Fruit fly (Drosophila melanogaster) whole organism, embryonic: Measurements from ENCODE around the gene CG32801.

Experiments used
- ATbp ChIP-seq: fragments of 200-800 bp; sonication (Bioruptor generic); optimal IDR thresholded peaks from 2 replicates; lab custom pipeline; 2017; ENCODE audit warnings: missing biosample characterization, mild to moderate bottlenecking, missing genetic modification characterization, missing genetic modification reagents
- CG10462 ChIP-seq: fragments of 200-800 bp; sonication (Bioruptor generic); optimal IDR thresholded peaks from 2 replicates; lab custom pipeline; 2016; ENCODE audit warnings: missing biosample characterization, missing genetic modification characterization
- CG11560 ChIP-seq: fragments of 200-800 bp; sonication (Bioruptor generic); IDR thresholded peaks from 3 replicates; pipeline ENCODE4 v1.3.6; 2022; ENCODE audit warnings: missing biosample characterization, missing genetic modification characterization
- CG12155 ChIP-seq: fragments of 200-800 bp; sonication (Bioruptor generic); optimal IDR thresholded peaks from 3 replicates; lab custom pipeline; 2016; ENCODE audit warnings: missing biosample characterization, missing genetic modification characterization
- CG14050 ChIP-seq: fragments of 200-800 bp; sonication (Bioruptor generic); IDR thresholded peaks from 3 replicates; pipeline ENCODE4 v1.3.6; 2022; ENCODE audit warnings: missing biosample characterization, missing genetic modification characterization
- CG1529 ChIP-seq: fragments of 200-800 bp; sonication (Bioruptor generic); optimal IDR thresholded peaks from 3 replicates; lab custom pipeline; 2018; ENCODE audit warnings: missing biosample characterization, missing genetic modification characterization
- CG1792 ChIP-seq: fragments of 200-800 bp; sonication (Bioruptor generic); optimal IDR thresholded peaks from 2 replicates; lab custom pipeline; 2016; ENCODE audit warnings: missing biosample characterization, missing genetic modification characterization
- CG1832 ChIP-seq: fragments of 200-800 bp; sonication (Bioruptor generic); optimal IDR thresholded peaks from 2 replicates; lab custom pipeline; 2017; ENCODE audit warnings: missing biosample characterization, mild to moderate bottlenecking, missing genetic modification characterization, inconsistent platforms
- CG2116 ChIP-seq: fragments of 200-800 bp; sonication (Bioruptor generic); optimal IDR thresholded peaks from 3 replicates; lab custom pipeline; 2018; ENCODE audit warnings: missing biosample characterization, mild to moderate bottlenecking, missing genetic modification characterization
- CG2875 ChIP-seq: fragments of 200-800 bp; sonication (Bioruptor generic); optimal IDR thresholded peaks from 2 replicates; lab custom pipeline; 2017; ENCODE audit warnings: missing biosample characterization, mild to moderate bottlenecking, missing genetic modification characterization, missing genetic modification reagents
- CG2889 ChIP-seq: fragments of 200-800 bp; sonication (Bioruptor generic); IDR thresholded peaks from 3 replicates; pipeline ENCODE4 v1.3.6; 2022; ENCODE audit warnings: missing biosample characterization, missing genetic modification characterization
- CG31441 ChIP-seq: fragments of 200-800 bp; sonication (Bioruptor generic); IDR thresholded peaks from 2 replicates; pipeline ENCODE4 v1.3.6; 2022; ENCODE audit warnings: missing biosample characterization, missing genetic modification characterization
- CG3995 ChIP-seq: fragments of 200-800 bp; sonication (Bioruptor generic); optimal IDR thresholded peaks from 3 replicates; lab custom pipeline; 2016; ENCODE audit warnings: missing biosample characterization, missing genetic modification characterization
- CG4730 ChIP-seq: fragments of 200-800 bp; sonication (Bioruptor generic); IDR thresholded peaks from 2 replicates; pipeline ENCODE4 v1.3.6; 2022; ENCODE audit warnings: missing biosample characterization, missing genetic modification characterization
- CG6813 ChIP-seq: fragments of 200-800 bp; sonication (Bioruptor generic); optimal IDR thresholded peaks from 2 replicates; lab custom pipeline; 2017; ENCODE audit warnings: missing biosample characterization, missing genetic modification characterization, mild to moderate bottlenecking, moderate library complexity, missing genetic modification reagents
- CG7987 ChIP-seq: fragments of 200-800 bp; sonication (Bioruptor generic); optimal IDR thresholded peaks from 2 replicates; lab custom pipeline; 2018; ENCODE audit warnings: missing biosample characterization, mild to moderate bottlenecking, missing genetic modification characterization, moderate library complexity
- CG8478 ChIP-seq: fragments of >200 bp; optimal IDR thresholded peaks from 2 replicates; lab custom pipeline; 2018
- CHES-1-like ChIP-seq: fragments of 200-800 bp; sonication (Bioruptor generic); optimal IDR thresholded peaks from 2 replicates; lab custom pipeline; 2016; ENCODE audit warnings: missing biosample characterization, missing genetic modification characterization
- D19B ChIP-seq: fragments of 200-800 bp; sonication (Bioruptor generic); optimal IDR thresholded peaks from 2 replicates; lab custom pipeline; 2017; ENCODE audit warnings: missing biosample characterization, mild to moderate bottlenecking, missing genetic modification characterization
- Dbx ChIP-seq: fragments of 200-800 bp; sonication (Bioruptor generic); IDR thresholded peaks from 3 replicates; pipeline ENCODE4 v1.3.6; 2022; ENCODE audit warnings: missing biosample characterization, missing genetic modification characterization
- E2f2 ChIP-seq: fragments of 200-800 bp; sonication (Bioruptor generic); IDR thresholded peaks from 2 replicates; pipeline ENCODE4 v1.3.6; 2022; ENCODE audit warnings: missing biosample characterization, missing genetic modification characterization
- Fer3 ChIP-seq: fragments of 200-800 bp; sonication (Bioruptor generic); optimal IDR thresholded peaks from 2 replicates; lab custom pipeline; 2018; ENCODE audit warnings: missing biosample characterization, mild to moderate bottlenecking, missing genetic modification characterization, moderate library complexity
- H2.0 ChIP-seq: fragments of 200-800 bp; sonication (Bioruptor generic); IDR thresholded peaks from 2 replicates; pipeline ENCODE4 v1.3.6; 2022; ENCODE audit warnings: missing biosample characterization, missing genetic modification characterization
- HLH54F ChIP-seq: fragments of 200-800 bp; sonication (Bioruptor generic); optimal IDR thresholded peaks from 3 replicates; lab custom pipeline; 2016; ENCODE audit warnings: missing biosample characterization, missing genetic modification characterization
- HLHmδ ChIP-seq: fragments of 200-800 bp; sonication (Bioruptor generic); optimal IDR thresholded peaks from 2 replicates; lab custom pipeline; 2018; ENCODE audit warnings: missing biosample characterization, mild to moderate bottlenecking, missing genetic modification characterization, moderate library complexity
- HmgZ ChIP-seq: fragments of 200-800 bp; sonication (Bioruptor generic); optimal IDR thresholded peaks from 2 replicates; lab custom pipeline; 2018; ENCODE audit warnings: missing biosample characterization, mild to moderate bottlenecking, missing genetic modification characterization
- Neu2 ChIP-seq: fragments of 200-800 bp; sonication (Bioruptor generic); optimal IDR thresholded peaks from 3 replicates; lab custom pipeline; 2016; ENCODE audit warnings: missing biosample characterization, missing genetic modification characterization, borderline replicate concordance
- Optix ChIP-seq: fragments of 200-800 bp; sonication (Bioruptor generic); IDR thresholded peaks from 3 replicates; pipeline ENCODE4 v1.3.6; 2022; ENCODE audit warnings: missing biosample characterization, missing genetic modification characterization
- PHDP ChIP-seq: fragments of 200-800 bp; sonication (Bioruptor generic); optimal IDR thresholded peaks from 3 replicates; lab custom pipeline; 2018; ENCODE audit warnings: missing biosample characterization, mild to moderate bottlenecking, missing genetic modification characterization, moderate library complexity
- Sin3A ChIP-seq: fragments of >200 bp; optimal IDR thresholded peaks from 2 replicates; lab custom pipeline; 2018
- Sry-β ChIP-seq: fragments of 200-800 bp; sonication (Bioruptor generic); optimal IDR thresholded peaks from 2 replicates; lab custom pipeline; 2018; ENCODE audit warnings: missing biosample characterization, mild to moderate bottlenecking, missing genetic modification characterization, moderate library complexity
- aop ChIP-seq: fragments of 200-800 bp; sonication (Bioruptor generic); IDR thresholded peaks from 2 replicates; pipeline ENCODE4 v1.3.6; 2022; ENCODE audit warnings: missing biosample characterization, missing genetic modification characterization
- ash1 ChIP-seq: fragments of 200-800 bp; sonication (Bioruptor generic); optimal IDR thresholded peaks from 2 replicates; lab custom pipeline; 2018; ENCODE audit warnings: missing biosample characterization, mild to moderate bottlenecking, missing genetic modification characterization
- cas ChIP-seq: fragments of 200-800 bp; sonication (Bioruptor generic); IDR thresholded peaks from 2 replicates; pipeline ENCODE4 v1.3.6; 2022; ENCODE audit warnings: missing biosample characterization, missing genetic modification characterization
- cato ChIP-seq: fragments of 200-800 bp; sonication (Bioruptor generic); optimal IDR thresholded peaks from 2 replicates; lab custom pipeline; 2016; ENCODE audit warnings: missing biosample characterization, missing genetic modification characterization, borderline replicate concordance
- danr ChIP-seq: fragments of 200-800 bp; sonication (Bioruptor generic); IDR thresholded peaks from 2 replicates; pipeline ENCODE4 v1.3.6; 2022; ENCODE audit warnings: missing biosample characterization, missing genetic modification characterization
- dati ChIP-seq: fragments of 200-800 bp; sonication (Bioruptor generic); IDR thresholded peaks from 2 replicates; pipeline ENCODE4 v1.3.6; 2022; ENCODE audit warnings: missing biosample characterization, missing genetic modification characterization
- dysf ChIP-seq: fragments of 200-800 bp; sonication (Bioruptor generic); IDR thresholded peaks from 3 replicates; pipeline ENCODE4 v1.3.6; 2022; ENCODE audit warnings: missing biosample characterization, missing genetic modification characterization
- fd3F ChIP-seq: fragments of 200-800 bp; sonication (Bioruptor generic); optimal IDR thresholded peaks from 2 replicates; lab custom pipeline; 2018; ENCODE audit warnings: missing biosample characterization, mild to moderate bottlenecking, missing genetic modification characterization, moderate library complexity
- lab ChIP-seq: fragments of 200-800 bp; sonication (Bioruptor generic); optimal IDR thresholded peaks from 3 replicates; lab custom pipeline; 2017; ENCODE audit warnings: missing biosample characterization, missing genetic modification characterization, mild to moderate bottlenecking, moderate library complexity, missing genetic modification reagents
- lmd ChIP-seq: fragments of 200-800 bp; sonication (Bioruptor generic); IDR thresholded peaks from 2 replicates; pipeline ENCODE4 v1.3.6; 2022; ENCODE audit warnings: missing biosample characterization, missing genetic modification characterization
- oc ChIP-seq: fragments of 200-800 bp; sonication (Bioruptor generic); optimal IDR thresholded peaks from 2 replicates; lab custom pipeline; 2018; ENCODE audit warnings: missing biosample characterization, mild to moderate bottlenecking, missing genetic modification characterization, moderate library complexity
- rib ChIP-seq: fragments of 200-800 bp; sonication (Bioruptor generic); IDR thresholded peaks from 2 replicates; pipeline ENCODE4 v1.3.6; 2022; ENCODE audit warnings: missing biosample characterization, missing genetic modification characterization
- scrt ChIP-seq: fragments of 200-800 bp; sonication (Bioruptor generic); optimal IDR thresholded peaks from 2 replicates; lab custom pipeline; 2018; ENCODE audit warnings: missing biosample characterization, mild to moderate bottlenecking, missing genetic modification characterization, moderate library complexity
- seq ChIP-seq: fragments of 200-800 bp; sonication (Bioruptor generic); IDR thresholded peaks from 2 replicates; pipeline ENCODE4 v1.3.6; 2022; ENCODE audit warnings: missing biosample characterization, missing genetic modification characterization
- sim ChIP-seq: fragments of 200-800 bp; sonication (Bioruptor generic); IDR thresholded peaks from 2 replicates; pipeline ENCODE4 v1.3.6; 2022; ENCODE audit warnings: missing biosample characterization, missing genetic modification characterization
- sqz ChIP-seq: fragments of 200-800 bp; sonication (Bioruptor generic); optimal IDR thresholded peaks from 3 replicates; lab custom pipeline; 2018; ENCODE audit warnings: missing biosample characterization, mild to moderate bottlenecking, missing genetic modification characterization
- sug ChIP-seq: fragments of 200-800 bp; optimal IDR thresholded peaks from 2 replicates; lab custom pipeline; 2019; ENCODE audit warnings: missing biosample characterization, mild to moderate bottlenecking, missing genetic modification characterization, moderate library complexity
- zen2 ChIP-seq: fragments of 200-800 bp; sonication (Bioruptor generic); IDR thresholded peaks from 3 replicates; pipeline ENCODE4 v1.3.6; 2022; ENCODE audit warnings: missing biosample characterization, missing genetic modification characterization; ENCODE audit not compliant: partially characterized antibody

The CG32801 gene

DNA sequence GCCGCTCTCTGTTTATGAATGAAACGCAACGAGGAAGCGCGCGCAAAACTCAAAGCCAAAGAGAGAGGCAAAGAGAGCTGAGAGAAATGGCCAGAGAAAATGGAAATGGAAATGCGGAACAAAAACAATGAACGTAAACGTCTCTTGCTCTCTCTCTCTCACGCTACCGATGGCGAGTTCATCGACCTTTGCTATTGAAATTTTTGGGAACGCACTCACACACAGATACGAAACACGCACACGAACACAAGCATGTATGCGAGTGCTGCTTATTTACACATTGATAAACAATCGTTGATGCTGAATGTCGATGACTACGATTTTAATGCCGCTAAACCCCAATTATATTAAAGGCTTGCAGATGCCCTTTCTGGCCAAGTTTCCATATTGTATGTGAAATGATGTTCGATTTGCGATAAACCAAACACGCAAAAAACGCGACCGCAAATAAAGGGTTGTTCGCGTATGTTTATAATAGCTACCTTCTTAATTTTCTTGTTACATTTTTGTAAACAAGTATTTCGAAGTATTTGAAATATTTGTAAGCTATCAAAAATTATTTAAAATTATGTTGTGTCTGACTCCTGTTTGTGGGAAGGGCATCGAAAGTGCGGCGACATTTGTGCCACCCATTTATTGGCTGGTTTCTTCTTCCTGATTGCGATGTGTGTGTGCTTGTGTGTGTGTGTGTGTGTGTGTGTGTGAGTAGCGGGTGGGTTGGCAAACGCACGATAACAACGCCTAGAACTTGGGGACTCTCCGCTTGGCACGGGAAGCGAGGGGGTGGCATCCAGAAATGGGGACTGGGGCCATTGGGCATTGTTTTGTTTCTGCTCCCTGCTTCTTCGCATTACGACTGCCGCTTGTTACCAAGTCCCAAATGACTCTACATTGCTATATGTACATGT, 40.6 kb upstream of the CG32801 start (continued):
- peak; percentile 13 for TF ChIP-seq Neu2 (GFP tag; lab: Kevin White, UChicago)
- TF ChIP-seq ash1 (GFP tag; lab: Kevin White, UChicago), result no peak
- no peak for TF ChIP-seq rib
- peak; percentile 21 for TF ChIP-seq cato (GFP tag; lab: Kevin White, UChicago)
- peak; percentile 79 for TF ChIP-seq ATbp (GFP tag; lab: Kevin White, UChicago)
- peak; percentile 74 for TF ChIP-seq CG1529 (GFP tag; lab: Kevin White, UChicago)
- peak; percentile 63 for TF ChIP-seq CHES-1-like (GFP tag; lab: Kevin White, UChicago)
- peak; percentile 47 for TF ChIP-seq oc (tag; lab: Kevin White, UChicago)
- TF ChIP-seq E2f2 (GFP tag; lab: Robert Waterston, UW), result no peak
- TF ChIP-seq H2.0 (GFP tag; lab: Robert Waterston, UW), result peak; percentile 7; the same call in 1 of the 2 replicates
- no peak for TF ChIP-seq HLHmδ (GFP tag; lab: Kevin White, UChicago)
- TF ChIP-seq CG7987, result no peak
- peak; percentile 21 for TF ChIP-seq CG3995 (GFP tag; lab: Kevin White, UChicago)
- peak; percentile 81 for TF ChIP-seq PHDP (tag; lab: Kevin White, UChicago)
- peak; percentile 41 for TF ChIP-seq Fer3 (tag; lab: Kevin White, UChicago)
- TF ChIP-seq lab (GFP tag; lab: Kevin White, UChicago), result peak; percentile 61
- TF ChIP-seq zen2, result 0 out of 3 replicates have a peak, but pooled peaks have one; percentile 32
- no peak for TF ChIP-seq aop (GFP tag; lab: Robert Waterston, UW)
- TF ChIP-seq CG1832 (GFP tag; lab: Kevin White, UChicago), result no peak
- TF ChIP-seq CG2889 (GFP tag; lab: Robert Waterston, UW), result no peak
- no peak for TF ChIP-seq dati
- TF ChIP-seq lmd, result peak; percentile 68
- TF ChIP-seq danr (GFP tag; lab: Robert Waterston, UW), result 0 out of 2 replicates have a peak, but pooled peaks have one; percentile 29
- no peak for TF ChIP-seq CG8478 (lab: Kevin White, UChicago)
- no peak for TF ChIP-seq seq
- TF ChIP-seq Optix (GFP tag; lab: Robert Waterston, UW), result peak; percentile 59; the same call in 1 of the 3 replicates
- 0 out of 3 replicates have a peak, but pooled peaks have one; percentile 30 for TF ChIP-seq Dbx (GFP tag; lab: Robert Waterston, UW)
- TF ChIP-seq HmgZ (tag; lab: Kevin White, UChicago), result peak; percentile 73
- TF ChIP-seq CG10462 (GFP tag; lab: Kevin White, UChicago), result peak; percentile 6
- peak; percentile 58 for TF ChIP-seq CG12155 (GFP tag; lab: Kevin White, UChicago)
- 0 out of 3 replicates have a peak, but pooled peaks have one; percentile 10 for TF ChIP-seq CG14050 (GFP tag; lab: Robert Waterston, UW)
- peak; percentile 66 for TF ChIP-seq scrt
- peak; percentile 67 for TF ChIP-seq HLH54F
- TF ChIP-seq Sry-β (GFP tag; lab: Kevin White, UChicago), result peak; percentile 45
- TF ChIP-seq CG2875, result peak; percentile 66
- TF ChIP-seq fd3F (GFP tag; lab: Kevin White, UChicago), result peak; percentile 47
- peak; percentile 13 for TF ChIP-seq CG2116 (GFP tag; lab: Kevin White, UChicago)
- TF ChIP-seq CG31441, result peak; percentile 61
- TF ChIP-seq CG4730, result no peak
- peak; percentile 38 for TF ChIP-seq sqz (GFP tag; lab: Kevin White, UChicago)
- TF ChIP-seq cas (GFP tag; lab: Robert Waterston, UW), result no peak
- peak; percentile 61; the same call in 2 of the 3 replicates for TF ChIP-seq dysf (GFP tag; lab: Robert Waterston, UW)
- TF ChIP-seq sim (GFP tag; lab: Robert Waterston, UW), result no peak
- TF ChIP-seq sug (tag; lab: Kevin White, UChicago), result peak; percentile 58
- no peak for TF ChIP-seq Sin3A (lab: Kevin White, UChicago)
- TF ChIP-seq CG1792, result peak; percentile 55
- TF ChIP-seq CG11560 (tag; lab: Robert Waterston, UW), result no peak
- peak; percentile 59 for TF ChIP-seq CG6813
- peak; percentile 46 for TF ChIP-seq D19B (GFP tag; lab: Kevin White, UChicago)
